Worm (Caenorhabditis elegans) whole organism, early embryonic: Measurements from ENCODE around the gene str-87.

Experiments used
- B0310.2 ChIP-seq: sonication (generic microtip); optimal IDR thresholded peaks from 2 replicates; lab custom pipeline; 2016; ENCODE audit warnings: mild to moderate bottlenecking, missing genetic modification characterization, missing compliant biosample characterization
- ets-7 ChIP-seq: sonication (generic microtip); optimal IDR thresholded peaks from 2 replicates; lab custom pipeline; 2016; ENCODE audit warnings: missing genotype, missing genetic modification characterization, missing compliant biosample characterization
- scrt-1 ChIP-seq: fragments of 200-800 bp; sonication (Bioruptor generic); IDR thresholded peaks from 2 replicates; pipeline ENCODE4 v1.3.6; 2022; ENCODE audit warnings: missing genetic modification characterization, missing compliant biosample characterization
- tra-4 ChIP-seq: sonication (generic microtip); optimal IDR thresholded peaks from 2 replicates; lab custom pipeline; 2017; ENCODE audit warnings: missing genetic modification characterization, missing compliant biosample characterization

DNA sequence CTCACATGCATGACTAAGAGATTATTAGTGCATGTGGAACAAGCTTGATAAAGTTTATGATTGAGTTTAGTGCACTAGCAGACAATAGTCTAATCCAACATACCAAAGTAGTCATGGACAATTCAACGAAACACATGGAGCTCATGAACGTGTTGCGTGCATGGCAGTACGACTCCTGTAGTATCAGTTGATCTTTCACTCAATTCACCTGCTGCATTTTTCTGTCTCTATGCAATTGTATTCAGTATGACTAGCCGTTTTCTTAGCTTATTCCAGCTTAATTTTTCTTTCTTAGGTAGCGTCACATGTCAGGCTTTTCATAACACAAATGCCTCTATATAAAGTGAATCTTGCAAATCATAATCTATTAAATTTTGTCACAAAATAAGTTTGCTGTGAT is 15.3 kb upstream of the str-87 start, which contains the start of gene srx-1:
- TF ChIP-seq tra-4 (tag; lab: Kevin White, UChicago) = no peak
- TF ChIP-seq ets-7 = no peak
- TF ChIP-seq B0310.2 = no peak
- no peak for TF ChIP-seq scrt-1 (GFP tag; lab: Robert Waterston, UW)
